Fruit fly (Drosophila melanogaster) whole organism, embryonic: ENCODE measurements around the gene Papss.
A peak's percentile ranks its signal among the peaks of the same experiment; 100 is the strongest.

Experiments
- CG1024 ChIP-seq: fragments of 200-800 bp; sonication (Bioruptor generic); IDR thresholded peaks from 2 replicates; pipeline ENCODE4 v1.3.6; 2022; ENCODE audit warnings: missing biosample characterization, missing genetic modification characterization
- CG14050 ChIP-seq: fragments of 200-800 bp; sonication (Bioruptor generic); IDR thresholded peaks from 3 replicates; pipeline ENCODE4 v1.3.6; 2022; ENCODE audit warnings: missing biosample characterization, missing genetic modification characterization
- CG15479 ChIP-seq: fragments of 200-800 bp; sonication (Bioruptor generic); optimal IDR thresholded peaks from 3 replicates; lab custom pipeline; 2019; ENCODE audit warnings: missing biosample characterization, mild to moderate bottlenecking, missing genetic modification characterization, moderate library complexity
- CG15696 ChIP-seq: fragments of 200-800 bp; sonication (Bioruptor generic); optimal IDR thresholded peaks from 2 replicates; lab custom pipeline; 2019; ENCODE audit warnings: missing biosample characterization, mild to moderate bottlenecking, missing genetic modification characterization, moderate library complexity
- CG1647 ChIP-seq: fragments of 200-800 bp; sonication (Bioruptor generic); optimal IDR thresholded peaks from 3 replicates; lab custom pipeline; 2016; ENCODE audit warnings: missing biosample characterization, missing genetic modification characterization
- CG1832 ChIP-seq: fragments of 200-800 bp; sonication (Bioruptor generic); optimal IDR thresholded peaks from 2 replicates; lab custom pipeline; 2017; ENCODE audit warnings: missing biosample characterization, mild to moderate bottlenecking, missing genetic modification characterization, inconsistent platforms
- CG18619 ChIP-seq: fragments of 200-800 bp; sonication (Bioruptor generic); optimal IDR thresholded peaks from 3 replicates; lab custom pipeline; 2017; ENCODE audit warnings: missing biosample characterization, mild to moderate bottlenecking, missing genetic modification characterization
- CG2202 ChIP-seq: fragments of 200-800 bp; sonication (Bioruptor generic); optimal IDR thresholded peaks from 2 replicates; lab custom pipeline; 2018; ENCODE audit warnings: missing biosample characterization, mild to moderate bottlenecking, missing genetic modification characterization
- CG2712 ChIP-seq: fragments of 200-800 bp; optimal IDR thresholded peaks from 3 replicates; lab custom pipeline; 2019; ENCODE audit warnings: missing biosample characterization, mild to moderate bottlenecking, missing genetic modification characterization, moderate library complexity
- CG30403 ChIP-seq: fragments of 200-800 bp; sonication (Bioruptor generic); optimal IDR thresholded peaks from 3 replicates; lab custom pipeline; 2016; ENCODE audit warnings: missing biosample characterization, missing genetic modification characterization
- CG33213 ChIP-seq: fragments of 200-800 bp; sonication (Bioruptor generic); optimal IDR thresholded peaks from 3 replicates; lab custom pipeline; 2016; ENCODE audit warnings: missing biosample characterization, missing genetic modification characterization
- CG34224 ChIP-seq: fragments of 200-800 bp; sonication (Bioruptor generic); IDR thresholded peaks from 3 replicates; pipeline ENCODE4 v1.3.6; 2022; ENCODE audit warnings: missing biosample characterization, missing genetic modification characterization; ENCODE audit not compliant: partially characterized antibody
- CG43689 ChIP-seq: fragments of 200-800 bp; sonication (Bioruptor generic); IDR thresholded peaks from 2 replicates; pipeline ENCODE4 v1.3.6; 2022; ENCODE audit warnings: missing biosample characterization, missing genetic modification characterization
- CG4854 ChIP-seq: fragments of 200-800 bp; sonication (Bioruptor generic); optimal IDR thresholded peaks from 2 replicates; lab custom pipeline; 2016; ENCODE audit warnings: missing biosample characterization, missing genetic modification characterization, inconsistent platforms
- CG6813 ChIP-seq: fragments of 200-800 bp; sonication (Bioruptor generic); optimal IDR thresholded peaks from 2 replicates; lab custom pipeline; 2017; ENCODE audit warnings: missing biosample characterization, missing genetic modification characterization, mild to moderate bottlenecking, moderate library complexity, missing genetic modification reagents
- CG7357 ChIP-seq: fragments of 200-800 bp; sonication (Bioruptor generic); IDR thresholded peaks from 3 replicates; pipeline ENCODE4 v1.3.6; 2022; ENCODE audit warnings: missing biosample characterization, missing genetic modification characterization
- CG7372 ChIP-seq: fragments of 200-800 bp; sonication (Bioruptor generic); IDR thresholded peaks from 2 replicates; pipeline ENCODE4 v1.3.6; 2022; ENCODE audit warnings: missing biosample characterization, missing genetic modification characterization
- CG7963 ChIP-seq: fragments of 200-800 bp; sonication (Bioruptor generic); IDR thresholded peaks from 3 replicates; pipeline ENCODE4 v1.3.6; 2022; ENCODE audit warnings: missing biosample characterization, missing genetic modification characterization; ENCODE audit not compliant: partially characterized antibody
- CG9215 ChIP-seq: fragments of 200-800 bp; sonication (Bioruptor generic); IDR thresholded peaks from 2 replicates; pipeline ENCODE4 v1.3.6; 2022; ENCODE audit warnings: missing biosample characterization, missing genetic modification characterization
- CG9727 ChIP-seq: fragments of 200-800 bp; sonication (Bioruptor generic); optimal IDR thresholded peaks from 3 replicates; lab custom pipeline; 2017; ENCODE audit warnings: missing biosample characterization, mild to moderate bottlenecking, missing genetic modification characterization
- CG9817 ChIP-seq: fragments of 200-800 bp; sonication (Bioruptor generic); optimal IDR thresholded peaks from 2 replicates; lab custom pipeline; 2018; ENCODE audit warnings: missing biosample characterization, mild to moderate bottlenecking, missing genetic modification characterization, moderate library complexity
- D19B ChIP-seq: fragments of 200-800 bp; sonication (Bioruptor generic); optimal IDR thresholded peaks from 2 replicates; lab custom pipeline; 2017; ENCODE audit warnings: missing biosample characterization, mild to moderate bottlenecking, missing genetic modification characterization
- E2f1 ChIP-seq: fragments of 200-800 bp; sonication (Bioruptor generic); IDR thresholded peaks from 2 replicates; pipeline ENCODE4 v1.3.6; 2022; ENCODE audit warnings: missing biosample characterization, missing genetic modification characterization
- Ets65A ChIP-seq: fragments of 200-800 bp; sonication (Bioruptor generic); peaks from one replicate; lab custom pipeline; 2016; ENCODE audit warnings: missing biosample characterization, missing genetic modification characterization
- HmgD ChIP-seq: fragments of 200-800 bp; sonication (Bioruptor generic); optimal IDR thresholded peaks from 3 replicates; lab custom pipeline; 2016; ENCODE audit warnings: missing biosample characterization, missing genetic modification characterization
- Mes4 ChIP-seq: fragments of 200-800 bp; sonication (Bioruptor generic); optimal IDR thresholded peaks from 2 replicates; lab custom pipeline; 2016; ENCODE audit warnings: missing biosample characterization, missing genetic modification characterization
- Nf-YA ChIP-seq: fragments of 200-800 bp; sonication (Bioruptor generic); IDR thresholded peaks from 2 replicates; pipeline ENCODE4 v1.3.6; 2022; ENCODE audit warnings: missing biosample characterization, missing genetic modification characterization
- Usf ChIP-seq: fragments of 200-800 bp; sonication (Bioruptor generic); optimal IDR thresholded peaks from 2 replicates; lab custom pipeline; 2017; ENCODE audit warnings: missing genotype, missing biosample characterization, missing genetic modification characterization
- ac ChIP-seq: fragments of 200-800 bp; sonication (Bioruptor generic); optimal IDR thresholded peaks from 3 replicates; lab custom pipeline; 2017; ENCODE audit warnings: missing biosample characterization, mild to moderate bottlenecking, missing genetic modification characterization
- amos ChIP-seq: fragments of 200-800 bp; sonication (Bioruptor generic); IDR thresholded peaks from 2 replicates; pipeline ENCODE4 v1.3.6; 2022; ENCODE audit warnings: missing biosample characterization, missing genetic modification characterization; ENCODE audit not compliant: partially characterized antibody
- bsh ChIP-seq, 2 experiments: fragments of 200-800 bp; sonication (Bioruptor generic); optimal IDR thresholded peaks; 2 replicates each; lab custom pipeline; 2017 to 2018; ENCODE audit warnings: mild to moderate bottlenecking in 2 of 2, missing biosample characterization in 2 of 2, missing genetic modification characterization in 2 of 2, moderate library complexity in 1 of 2
- cas ChIP-seq: fragments of 200-800 bp; sonication (Bioruptor generic); IDR thresholded peaks from 2 replicates; pipeline ENCODE4 v1.3.6; 2022; ENCODE audit warnings: missing biosample characterization, missing genetic modification characterization
- chinmo ChIP-seq: fragments of 200-800 bp; sonication (Bioruptor generic); IDR thresholded peaks from 4 replicates; pipeline ENCODE4 v1.3.6; 2022; ENCODE audit warnings: missing biosample characterization, missing genetic modification characterization; ENCODE audit not compliant: partially characterized antibody
- dm ChIP-seq: fragments of 200-800 bp; sonication (Bioruptor generic); optimal IDR thresholded peaks from 3 replicates; lab custom pipeline; 2016; ENCODE audit warnings: missing biosample characterization, missing genetic modification characterization
- dmrt99B ChIP-seq: fragments of 200-800 bp; sonication (Bioruptor generic); optimal IDR thresholded peaks from 2 replicates; lab custom pipeline; 2018; ENCODE audit warnings: missing biosample characterization, mild to moderate bottlenecking, missing genetic modification characterization, moderate library complexity
- esg ChIP-seq: fragments of 200-800 bp; sonication (Bioruptor generic); conservative IDR thresholded peaks from 2 replicates; pipeline ENCODE4 v1.3.6; 2022; ENCODE audit warnings: missing biosample characterization, missing genetic modification characterization
- fd64A ChIP-seq: fragments of 200-800 bp; sonication (Bioruptor generic); optimal IDR thresholded peaks from 3 replicates; lab custom pipeline; 2018; ENCODE audit warnings: missing biosample characterization, mild to moderate bottlenecking, missing genetic modification characterization
- fru ChIP-seq: fragments of >200 bp; optimal IDR thresholded peaks from 2 replicates; lab custom pipeline; 2017
- gcm ChIP-seq: fragments of 200-800 bp; sonication (Bioruptor generic); optimal IDR thresholded peaks from 2 replicates; lab custom pipeline; 2019; ENCODE audit warnings: missing biosample characterization, mild to moderate bottlenecking, missing genetic modification characterization, moderate library complexity
- hkb ChIP-seq, 2 experiments: fragments of 200-800 bp in 1 of 2; fragments of >200 bp in 1 of 2; sonication (Bioruptor generic) in 1 of 2; IDR thresholded peaks in 1 of 2; optimal IDR thresholded peaks in 1 of 2; 2 replicates each; pipeline versions ENCODE4 v1.3.6 to Lab custom; 2017 to 2022; ENCODE audit warnings: missing biosample characterization in 1 of 2, missing genetic modification characterization in 1 of 2
- jing ChIP-seq: fragments of 200-800 bp; sonication (Bioruptor generic); optimal IDR thresholded peaks from 2 replicates; lab custom pipeline; 2018; ENCODE audit warnings: missing biosample characterization, mild to moderate bottlenecking, missing genetic modification characterization
- mirr ChIP-seq: fragments of 200-800 bp; sonication (Bioruptor generic); optimal IDR thresholded peaks from 3 replicates; lab custom pipeline; 2018; ENCODE audit warnings: missing biosample characterization, mild to moderate bottlenecking, missing genetic modification characterization
- pb ChIP-seq: fragments of 200-800 bp; sonication (Bioruptor generic); optimal IDR thresholded peaks from 3 replicates; lab custom pipeline; 2016; ENCODE audit warnings: missing biosample characterization, missing genetic modification characterization
- run ChIP-seq: fragments of 200-800 bp; sonication (Bioruptor generic); optimal IDR thresholded peaks from 3 replicates; lab custom pipeline; 2018; ENCODE audit warnings: missing biosample characterization, mild to moderate bottlenecking, missing genetic modification characterization
- scrt ChIP-seq: fragments of 200-800 bp; sonication (Bioruptor generic); optimal IDR thresholded peaks from 2 replicates; lab custom pipeline; 2018; ENCODE audit warnings: missing biosample characterization, mild to moderate bottlenecking, missing genetic modification characterization, moderate library complexity
- slbo ChIP-seq: fragments of 200-800 bp; sonication (Bioruptor generic); IDR thresholded peaks from 2 replicates; pipeline ENCODE4 v1.3.6; 2022; ENCODE audit warnings: missing biosample characterization, missing genetic modification characterization
- slp2 ChIP-seq: fragments of 200-800 bp; sonication (Bioruptor generic); optimal IDR thresholded peaks from 2 replicates; lab custom pipeline; 2016; ENCODE audit warnings: missing biosample characterization, missing genetic modification characterization
- wek ChIP-seq: fragments of 200-800 bp; sonication (Bioruptor generic); optimal IDR thresholded peaks from 3 replicates; lab custom pipeline; 2018; ENCODE audit warnings: missing biosample characterization, mild to moderate bottlenecking, missing genetic modification characterization, moderate library complexity
- zen ChIP-seq: fragments of 200-800 bp; sonication (Bioruptor generic); optimal IDR thresholded peaks from 3 replicates; lab custom pipeline; 2018; ENCODE audit warnings: missing biosample characterization, mild to moderate bottlenecking, missing genetic modification characterization, moderate library complexity
- zen2 ChIP-seq: fragments of 200-800 bp; sonication (Bioruptor generic); IDR thresholded peaks from 3 replicates; pipeline ENCODE4 v1.3.6; 2022; ENCODE audit warnings: missing biosample characterization, missing genetic modification characterization; ENCODE audit not compliant: partially characterized antibody

The Papss gene

dm6 chr3L:19834143-19834794 lies 10.8 kb upstream of the Papss start, which contains the start of the genes trc and CG32221 (continued):
- TF ChIP-seq CG33213 (GFP tag; lab: Kevin White, UChicago) (no peak), CG18619 (GFP tag; lab: Kevin White, UChicago) (no peak), CG1024 (GFP tag; lab: Robert Waterston, UW) (no peak), dm (GFP tag; lab: Kevin White, UChicago) (no peak), CG43689 (GFP tag; lab: Robert Waterston, UW) (no peak), mirr (peak; percentile 66), CG1832 (no peak), slbo (GFP tag; lab: Robert Waterston, UW) (peak; percentile 69), dmrt99B (tag; lab: Kevin White, UChicago) (no peak), ac (GFP tag; lab: Kevin White, UChicago) (no peak), D19B (GFP tag; lab: Kevin White, UChicago) (no peak), CG9727 (GFP tag; lab: Kevin White, UChicago) (peak; percentile 38), Nf-YA (no peak), chinmo (GFP tag; lab: Robert Waterston, UW) (no peak), CG30403 (peak; percentile 45), CG7357 (GFP tag; lab: Robert Waterston, UW) (no peak), CG1647 (GFP tag; lab: Kevin White, UChicago) (no peak), hkb (optimal IDR thresholded peaks at IDR 0.05; lab: Kevin White, UChicago) (no peak), hkb (GFP tag; IDR thresholded peaks at IDR 0.05; lab: Robert Waterston, UW) (no peak), cas (GFP tag; lab: Robert Waterston, UW) (no peak), CG7372 (GFP tag; lab: Robert Waterston, UW) (no peak), CG6813 (GFP tag; lab: Kevin White, UChicago) (no peak), CG2712 (tag; lab: Kevin White, UChicago) (no peak), zen2 (GFP tag; lab: Robert Waterston, UW) (no peak), CG7963 (GFP tag; lab: Robert Waterston, UW) (peak; percentile 63; the same call in 2 of the 3 replicates), jing (no peak), fru (no peak), run (tag; lab: Kevin White, UChicago) (no peak), zen (tag; lab: Kevin White, UChicago) (no peak), CG15696 (tag; lab: Kevin White, UChicago) (peak; percentile 10), wek (GFP tag; lab: Kevin White, UChicago) (peak; percentile 39), CG2202 (tag; lab: Kevin White, UChicago) (no peak), CG9215 (GFP tag; lab: Robert Waterston, UW) (no peak), CG9817 (tag; lab: Kevin White, UChicago) (peak; percentile 68), fd64A (GFP tag; lab: Kevin White, UChicago) (no peak), HmgD (no peak), E2f1 (GFP tag; lab: Robert Waterston, UW) (no peak), scrt (GFP tag; lab: Kevin White, UChicago) (no peak), Ets65A (GFP tag; lab: Kevin White, UChicago) (peak; percentile 94), CG15479 (GFP tag; lab: Kevin White, UChicago) (no peak), esg (GFP tag; lab: Robert Waterston, UW) (no peak), gcm (GFP tag; lab: Kevin White, UChicago) (no peak), CG4854 (no peak), Usf (GFP tag; lab: Kevin White, UChicago) (no peak), CG34224 (GFP tag; lab: Robert Waterston, UW) (no peak; the same call in 2 of the 3 replicates), pb (GFP tag; lab: Kevin White, UChicago) (no peak), amos (GFP tag; lab: Robert Waterston, UW) (peak; percentile 81), CG14050 (no peak), bsh (GFP tag; optimal IDR thresholded peaks at IDR 0.05; lab: Kevin White, UChicago) (no peak), slp2 (GFP tag; lab: Kevin White, UChicago) (no peak), Mes4 (GFP tag; lab: Kevin White, UChicago) (no peak)
